Worm (Caenorhabditis elegans) whole organism, L2 larva: ENCODE measurements around the gene srx-16.

ENCODE experiments used
- Y55F3AM.14 ChIP-seq: fragments of 200-800 bp; sonication (Bioruptor generic); optimal IDR thresholded peaks from 2 replicates; lab custom pipeline; 2018; ENCODE audit warnings: mild to moderate bottlenecking, missing genetic modification characterization, missing compliant biosample characterization
- ZK546.5 ChIP-seq: sonication (generic microtip); optimal IDR thresholded peaks from 2 replicates; lab custom pipeline; 2017; ENCODE audit warnings: missing biosample characterization, missing genetic modification characterization
- aly-2 ChIP-seq: fragments of 150-350 bp; optimal IDR thresholded peaks from 2 replicates; lab custom pipeline; 2014; ENCODE audit warnings: missing biosample characterization, missing genetic modification characterization
- ama-1 ChIP-seq: fragments of 150-350 bp; optimal IDR thresholded peaks from 2 replicates; lab custom pipeline; 2018; ENCODE audit warnings: inconsistent platforms
- blmp-1 ChIP-seq: sonication (generic microtip); optimal IDR thresholded peaks from 2 replicates; lab custom pipeline; 2017; ENCODE audit warnings: missing genetic modification characterization, mild to moderate bottlenecking, missing compliant biosample characterization, antibody characterized with exemption, moderate library complexity; ENCODE audit not compliant: insufficient read depth
- crh-2 ChIP-seq: sonication (generic microtip); optimal IDR thresholded peaks from 2 replicates; lab custom pipeline; 2017; ENCODE audit warnings: missing biosample characterization, missing genetic modification characterization
- dmd-4 ChIP-seq: sonication (generic microtip); optimal IDR thresholded peaks from 2 replicates; lab custom pipeline; 2017; ENCODE audit warnings: missing biosample characterization, missing genetic modification characterization
- elt-1 ChIP-seq: fragments of 150-350 bp; optimal IDR thresholded peaks from 2 replicates; lab custom pipeline; 2014; ENCODE audit warnings: missing biosample characterization, missing genetic modification characterization
- elt-3 ChIP-seq: sonication (generic microtip); optimal IDR thresholded peaks from 2 replicates; lab custom pipeline; 2017; ENCODE audit warnings: missing biosample characterization, missing genetic modification characterization
- fos-1 ChIP-seq: fragments of 150-350 bp; optimal IDR thresholded peaks from 2 replicates; lab custom pipeline; 2014; ENCODE audit warnings: missing biosample characterization, missing genetic modification characterization
- gmeb-1 ChIP-seq: fragments of 150-350 bp; optimal IDR thresholded peaks from 2 replicates; lab custom pipeline; 2014; ENCODE audit warnings: missing biosample characterization, missing genetic modification characterization
- lin-11 ChIP-seq: fragments of 150-350 bp; sonication (generic microtip); optimal IDR thresholded peaks from 2 replicates; lab custom pipeline; 2014; ENCODE audit warnings: missing biosample characterization, missing genetic modification characterization, inconsistent platforms, mixed read lengths
- mbf-1 ChIP-seq: sonication (generic microtip); optimal IDR thresholded peaks from 2 replicates; lab custom pipeline; 2017; ENCODE audit warnings: missing biosample characterization, missing genetic modification characterization
- mdl-1 ChIP-seq, 2 experiments: fragments of 150-350 bp in 1 of 2; sonication (generic microtip) in 1 of 2; optimal IDR thresholded peaks; 2 replicates each; lab custom pipeline; 2017; ENCODE audit warnings: missing biosample characterization in 2 of 2, missing genetic modification characterization in 2 of 2
- nhr-10 ChIP-seq: sonication (generic microtip); optimal IDR thresholded peaks from 2 replicates; lab custom pipeline; 2017; ENCODE audit warnings: missing biosample characterization, missing genetic modification characterization
- nhr-11 ChIP-seq: fragments of 150-350 bp; optimal IDR thresholded peaks from 2 replicates; lab custom pipeline; 2014; ENCODE audit warnings: missing biosample characterization, missing genetic modification characterization
- nhr-12 ChIP-seq: fragments of 150-350 bp; optimal IDR thresholded peaks from 2 replicates; lab custom pipeline; 2014; ENCODE audit warnings: missing biosample characterization, missing genetic modification characterization
- nhr-129 ChIP-seq: fragments of 150-350 bp; optimal IDR thresholded peaks from 2 replicates; lab custom pipeline; 2014; ENCODE audit warnings: missing biosample characterization, missing genetic modification characterization
- nhr-21 ChIP-seq: fragments of 150-350 bp; optimal IDR thresholded peaks from 2 replicates; lab custom pipeline; 2014; ENCODE audit warnings: missing biosample characterization, missing genetic modification characterization
- nhr-23 ChIP-seq: fragments of 150-350 bp; optimal IDR thresholded peaks from 2 replicates; lab custom pipeline; 2014; ENCODE audit warnings: missing biosample characterization, missing genetic modification reagents, missing genetic modification characterization
- nhr-237 ChIP-seq: fragments of 150-350 bp; optimal IDR thresholded peaks from 2 replicates; lab custom pipeline; 2014; ENCODE audit warnings: missing biosample characterization, missing genetic modification characterization
- nhr-25 ChIP-seq: fragments of 150-350 bp; sonication (generic microtip); optimal IDR thresholded peaks from 3 replicates; lab custom pipeline; 2014; ENCODE audit warnings: missing biosample characterization, missing genetic modification characterization
- nhr-77 ChIP-seq: fragments of 150-350 bp; optimal IDR thresholded peaks from 2 replicates; lab custom pipeline; 2014; ENCODE audit warnings: missing biosample characterization, missing genetic modification characterization
- peb-1 ChIP-seq: fragments of 150-350 bp; optimal IDR thresholded peaks from 2 replicates; lab custom pipeline; 2014; ENCODE audit warnings: missing biosample characterization, missing genetic modification characterization
- skn-1 ChIP-seq: sonication (generic microtip); optimal IDR thresholded peaks from 2 replicates; lab custom pipeline; 2017; ENCODE audit warnings: missing biosample characterization, missing genetic modification characterization
- sma-3 ChIP-seq: sonication (generic microtip); optimal IDR thresholded peaks from 2 replicates; lab custom pipeline; 2016; ENCODE audit warnings: missing genetic modification reagents, missing genetic modification characterization, missing compliant biosample characterization
- sma-9 ChIP-seq, 2 experiments: fragments of 150-350 bp in 1 of 2; sonication (generic microtip) in 1 of 2; optimal IDR thresholded peaks; 2 replicates each; lab custom pipeline; 2014 to 2016; ENCODE audit warnings: missing genetic modification characterization in 2 of 2, mild to moderate bottlenecking in 1 of 2, missing biosample characterization in 1 of 2, missing compliant biosample characterization in 1 of 2, missing genetic modification reagents in 1 of 2, moderate library complexity in 1 of 2
- snpc-4 ChIP-seq: fragments of 150-350 bp; optimal IDR thresholded peaks from 2 replicates; lab custom pipeline; 2014; ENCODE audit warnings: missing biosample characterization, missing genetic modification characterization
- unc-39 ChIP-seq: fragments of 150-350 bp; optimal IDR thresholded peaks from 2 replicates; lab custom pipeline; 2014; ENCODE audit warnings: missing biosample characterization, missing genetic modification characterization
- unc-55 ChIP-seq: fragments of 150-350 bp; sonication (generic microtip); optimal IDR thresholded peaks from 3 replicates; lab custom pipeline; 2014; ENCODE audit warnings: missing biosample characterization, missing genetic modification reagents, missing genetic modification characterization
- unc-62 ChIP-seq: fragments of 150-350 bp; optimal IDR thresholded peaks from 2 replicates; lab custom pipeline; 2014; ENCODE audit warnings: missing biosample characterization, missing genetic modification reagents, missing genetic modification characterization
- zag-1 ChIP-seq: fragments of 150-350 bp; optimal IDR thresholded peaks from 2 replicates; lab custom pipeline; 2014; ENCODE audit warnings: missing biosample characterization, missing genetic modification characterization
- ztf-1 ChIP-seq: fragments of 200-800 bp; sonication (Bioruptor generic); conservative IDR thresholded peaks from 2 replicates; pipeline ENCODE4 v1.3.6; 2022; ENCODE audit warnings: missing genetic modification characterization, missing compliant biosample characterization
- ztf-11 ChIP-seq: sonication (generic microtip); optimal IDR thresholded peaks from 2 replicates; lab custom pipeline; 2017; ENCODE audit warnings: missing biosample characterization, missing genetic modification characterization
- ztf-4 ChIP-seq: fragments of 150-350 bp; optimal IDR thresholded peaks from 2 replicates; lab custom pipeline; 2014; ENCODE audit warnings: missing biosample characterization, missing genetic modification characterization

Gene srx-16

DNA sequence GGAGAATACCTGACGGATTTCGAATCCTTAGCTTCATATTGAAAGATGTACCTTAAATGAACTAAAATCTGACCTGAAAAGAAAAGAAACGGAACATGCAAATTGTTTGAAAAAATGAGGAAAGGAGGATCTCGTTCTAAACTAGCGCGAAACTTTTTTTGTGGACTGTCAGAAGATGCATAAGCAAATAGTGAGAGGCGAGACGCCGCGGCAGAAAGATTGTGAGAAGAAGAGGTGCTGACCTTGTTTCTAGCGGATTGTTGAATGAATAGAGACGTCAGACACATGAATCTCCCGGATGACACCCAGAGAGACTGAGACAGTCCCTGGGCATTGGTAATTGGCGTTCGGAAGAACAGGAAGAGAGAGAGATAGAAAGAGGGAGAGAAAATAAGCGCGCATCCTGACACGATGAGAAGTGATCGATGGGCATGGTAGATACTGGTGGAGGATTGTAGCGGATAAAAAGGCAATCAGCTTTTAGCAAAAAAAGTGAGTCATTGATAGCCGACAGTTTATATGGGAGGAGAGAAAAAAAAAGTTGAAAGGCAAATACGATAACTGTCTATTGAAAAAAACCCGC is 6.1 kb upstream of the srx-16 start, which contains the start of gene ptr-15:
Gene ptr-15 (minus strand): TSS at position 51 of the 583 bp plus-strand sequence.
- TF ChIP-seq Y55F3AM.14 (GFP tag; lab: Kevin White, UChicago) = no peak
- TF ChIP-seq skn-1 (tag; lab: Kevin White, UChicago) = no peak
- TF ChIP-seq sma-3 (GFP tag; lab: Kevin White, UChicago) = no peak
- TF ChIP-seq fos-1 (tag; lab: Kevin White, UChicago) = peak; percentile 10
- no peak for TF ChIP-seq nhr-237 (tag; lab: Kevin White, UChicago)
- TF ChIP-seq gmeb-1 (tag; lab: Kevin White, UChicago) = no peak
- no peak for TF ChIP-seq sma-9 (GFP tag; optimal IDR thresholded peaks at IDR 0.05; lab: Kevin White, UChicago)
- no peak for TF ChIP-seq sma-9 (tag; optimal IDR thresholded peaks at IDR 0.05; lab: Kevin White, UChicago)
- TF ChIP-seq peb-1 (tag; lab: Kevin White, UChicago) = peak; percentile 30
- TF ChIP-seq ZK546.5 (tag; lab: Kevin White, UChicago) = no peak
- no peak for TF ChIP-seq elt-3 (tag; lab: Kevin White, UChicago)
- TF ChIP-seq nhr-21 = peak; percentile 24
- no peak for TF ChIP-seq snpc-4
- no peak for TF ChIP-seq mbf-1
- no peak for TF ChIP-seq unc-55 (GFP tag; lab: Kevin White, UChicago)

DNA sequence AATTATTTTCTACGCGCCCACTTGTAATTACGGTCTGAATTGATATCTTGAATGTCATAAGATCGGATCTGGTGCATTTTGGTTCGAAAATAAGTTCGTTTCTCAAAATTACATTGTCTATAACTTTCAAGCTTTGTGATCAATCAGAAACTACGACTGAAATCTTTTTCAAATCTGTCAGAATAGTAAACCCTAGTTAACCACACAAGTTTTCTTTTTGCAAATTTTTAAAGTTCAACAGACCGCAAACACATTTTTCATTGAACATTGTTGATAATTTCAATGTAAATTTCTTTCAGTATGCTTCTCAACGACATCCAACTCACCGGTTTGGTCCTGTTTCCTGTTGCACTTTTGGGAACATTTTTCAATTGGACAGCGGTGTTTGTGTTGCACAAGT is 4.6 kb upstream of the srx-16 start, which contains the start of gene srx-59:
Gene srx-59 (plus strand): TSS at position 301 of the 400 bp plus-strand sequence.
- TF ChIP-seq elt-3 (tag; lab: Kevin White, UChicago) = no peak
- TF ChIP-seq fos-1 (tag; lab: Kevin White, UChicago) = no peak
- TF ChIP-seq nhr-77 (tag; lab: Kevin White, UChicago) = no peak
- no peak for TF ChIP-seq unc-62 (GFP tag; lab: Kevin White, UChicago)
- no peak for TF ChIP-seq blmp-1 (tag; lab: Kevin White, UChicago)
- TF ChIP-seq nhr-23 = no peak
- no peak for TF ChIP-seq ama-1
- no peak for TF ChIP-seq gmeb-1 (tag; lab: Kevin White, UChicago)
- no peak for TF ChIP-seq nhr-12 (tag; lab: Kevin White, UChicago)
- no peak for TF ChIP-seq nhr-129 (tag; lab: Kevin White, UChicago)
- TF ChIP-seq nhr-25 = no peak
- no peak for TF ChIP-seq unc-55 (GFP tag; lab: Kevin White, UChicago)
- TF ChIP-seq aly-2 = no peak
- TF ChIP-seq dmd-4 = no peak
- TF ChIP-seq nhr-21 = no peak
- TF ChIP-seq ztf-11 (tag; lab: Kevin White, UChicago) = no peak
- TF ChIP-seq nhr-10 (tag; lab: Kevin White, UChicago) = no peak
- TF ChIP-seq elt-1 (tag; lab: Kevin White, UChicago) = no peak

DNA sequence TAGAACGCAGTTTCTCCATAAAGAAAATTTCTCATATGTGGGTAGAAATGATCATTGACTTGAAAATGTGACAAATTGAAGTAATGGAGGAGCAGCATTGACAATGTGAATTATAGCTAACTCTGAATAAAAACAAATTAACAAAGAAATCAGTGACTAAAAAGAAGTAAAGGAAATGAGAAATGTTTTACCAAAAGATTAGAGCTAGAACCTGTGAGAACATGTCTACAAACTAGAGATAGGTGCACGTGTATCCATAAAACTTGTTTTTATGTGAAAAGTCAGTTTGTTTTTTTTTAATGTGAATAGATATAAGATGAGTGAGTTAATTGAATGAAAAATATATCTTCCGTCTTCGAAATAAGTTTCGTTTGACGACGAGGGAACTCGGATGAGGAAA is 2.9 kb downstream of the srx-16 start, which contains the start of gene sre-12:
Gene sre-12 (minus strand): TSS at position 101 of the 400 bp plus-strand sequence.
- TF ChIP-seq unc-55 (GFP tag; lab: Kevin White, UChicago) = no peak
- TF ChIP-seq ztf-4 = no peak

DNA sequence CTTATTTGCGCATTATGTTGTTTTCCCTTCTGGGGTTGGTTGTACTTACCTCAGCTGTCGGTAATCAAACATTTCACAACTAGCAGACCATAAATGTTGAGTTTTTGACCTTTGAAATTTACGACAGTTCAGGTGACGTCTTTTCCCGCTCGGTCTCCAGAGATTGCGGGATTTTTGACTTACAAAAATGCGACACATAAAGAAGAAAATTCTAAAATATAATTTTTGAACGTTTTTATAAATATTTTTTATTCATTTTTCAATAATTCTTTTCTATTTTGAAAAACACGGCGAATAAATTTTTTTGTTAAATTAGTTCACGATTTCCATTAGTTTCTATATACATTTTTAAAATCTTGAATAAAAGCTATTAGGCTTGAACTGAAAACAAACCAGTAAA is 6.7 kb downstream of the srx-16 start, which contains the start of gene nhr-161:
Gene nhr-161 (minus strand): TSS at position 101 of the 400 bp plus-strand sequence.
- TF ChIP-seq lin-11 (no peak), mdl-1 (tag; optimal IDR thresholded peaks at IDR 0.05; lab: Kevin White, UChicago) (no peak), nhr-25 (no peak), unc-39 (tag; lab: Kevin White, UChicago) (no peak), crh-2 (tag; lab: Kevin White, UChicago) (no peak), sma-9 (GFP tag; optimal IDR thresholded peaks at IDR 0.05; lab: Kevin White, UChicago) (no peak), sma-9 (tag; optimal IDR thresholded peaks at IDR 0.05; lab: Kevin White, UChicago) (no peak), nhr-10 (tag; lab: Kevin White, UChicago) (no peak), ztf-1 (GFP tag; lab: Robert Waterston, UW) (no peak), zag-1 (no peak), nhr-11 (no peak), peb-1 (tag; lab: Kevin White, UChicago) (no peak), elt-1 (tag; lab: Kevin White, UChicago) (no peak), nhr-77 (tag; lab: Kevin White, UChicago) (no peak), blmp-1 (tag; lab: Kevin White, UChicago) (no peak), ztf-11 (tag; lab: Kevin White, UChicago) (no peak), mbf-1 (no peak)
- TF ChIP-seq, all 48 proteins: peak for 0
